Worm (Caenorhabditis elegans) whole organism, L1 larva: ENCODE measurements around the gene fipr-20.

ENCODE experiments used
- C34B4.2 ChIP-seq: sonication (generic microtip); optimal IDR thresholded peaks from 2 replicates; lab custom pipeline; 2017; ENCODE audit warnings: mild to moderate bottlenecking, missing genetic modification characterization, missing compliant biosample characterization
- Y116A8C.19 ChIP-seq: sonication (generic microtip); optimal IDR thresholded peaks from 2 replicates; lab custom pipeline; 2016; ENCODE audit warnings: missing compliant biosample characterization, missing genetic modification characterization, borderline replicate concordance
- aha-1 ChIP-seq: fragments of 150-350 bp; optimal IDR thresholded peaks from 2 replicates; lab custom pipeline; 2014; ENCODE audit warnings: missing biosample characterization, missing genetic modification characterization
- aly-2 ChIP-seq: fragments of 150-350 bp; optimal IDR thresholded peaks from 2 replicates; lab custom pipeline; 2014; ENCODE audit warnings: missing biosample characterization, missing genetic modification characterization
- blmp-1 ChIP-seq: fragments of 150-350 bp; optimal IDR thresholded peaks from 2 replicates; lab custom pipeline; 2014; ENCODE audit warnings: missing biosample characterization, missing genetic modification characterization
- ceh-8 ChIP-seq: fragments of 200-800 bp; sonication (Bioruptor generic); optimal IDR thresholded peaks from 2 replicates; lab custom pipeline; 2018; ENCODE audit warnings: mild to moderate bottlenecking, missing genetic modification characterization, moderate library complexity, missing compliant biosample characterization
- ces-1 ChIP-seq: fragments of 150-350 bp; optimal IDR thresholded peaks from 2 replicates; lab custom pipeline; 2014; ENCODE audit warnings: missing biosample characterization, missing genetic modification reagents, missing genetic modification characterization
- dsc-1 ChIP-seq: sonication (generic microtip); optimal IDR thresholded peaks from 2 replicates; lab custom pipeline; 2016; ENCODE audit warnings: mild to moderate bottlenecking, missing genetic modification characterization, missing compliant biosample characterization
- efl-3 ChIP-seq: fragments of 200-800 bp; sonication (Bioruptor generic); optimal IDR thresholded peaks from 2 replicates; lab custom pipeline; 2018; ENCODE audit warnings: mild to moderate bottlenecking, missing genetic modification characterization, missing compliant biosample characterization
- egl-13 ChIP-seq: sonication (generic microtip); optimal IDR thresholded peaks from 2 replicates; lab custom pipeline; 2016; ENCODE audit warnings: missing genotype, missing genetic modification reagents, missing genetic modification characterization, missing compliant biosample characterization
- egl-27 ChIP-seq, 2 experiments: fragments of 150-350 bp in 1 of 2; sonication (generic microtip); optimal IDR thresholded peaks; 3 replicates each; lab custom pipeline; 2017 to 2018; ENCODE audit warnings: missing biosample characterization in 2 of 2, missing genetic modification characterization in 2 of 2, missing genetic modification reagents in 2 of 2
- ets-5 ChIP-seq: fragments of 200-800 bp; sonication (Bioruptor generic); IDR thresholded peaks from 2 replicates; pipeline ENCODE4 v1.3.6; 2022; ENCODE audit warnings: missing genetic modification characterization, missing compliant biosample characterization
- grh-1 ChIP-seq: fragments of 200-800 bp; sonication (Bioruptor generic); IDR thresholded peaks from 2 replicates; pipeline ENCODE4 v1.3.6; 2022; ENCODE audit warnings: missing genetic modification reagents, missing genetic modification characterization, missing compliant biosample characterization
- hlh-17 ChIP-seq: fragments of 200-800 bp; sonication (Bioruptor generic); optimal IDR thresholded peaks from 2 replicates; lab custom pipeline; 2018; ENCODE audit warnings: missing genetic modification characterization, mild to moderate bottlenecking, missing compliant biosample characterization, moderate library complexity, borderline replicate concordance
- hlh-4 ChIP-seq: sonication (generic microtip); optimal IDR thresholded peaks from 2 replicates; lab custom pipeline; 2016; ENCODE audit warnings: mild to moderate bottlenecking, missing genetic modification characterization, missing compliant biosample characterization
- jun-1 ChIP-seq: fragments of 150-350 bp; optimal IDR thresholded peaks from 2 replicates; lab custom pipeline; 2014; ENCODE audit warnings: missing biosample characterization, missing genetic modification reagents, missing genetic modification characterization
- lin-14 ChIP-seq: fragments of 200-800 bp; sonication (Bioruptor generic); optimal IDR thresholded peaks from 2 replicates; lab custom pipeline; 2018; ENCODE audit warnings: mild to moderate bottlenecking, missing genetic modification characterization, moderate library complexity, missing compliant biosample characterization
- lin-39 ChIP-seq: fragments of 150-350 bp; optimal IDR thresholded peaks from 2 replicates; lab custom pipeline; 2014; ENCODE audit warnings: missing biosample characterization, missing genetic modification reagents, missing genetic modification characterization
- lsy-2 ChIP-seq, 2 experiments: fragments of 150-350 bp; optimal IDR thresholded peaks; 2 replicates each; lab custom pipeline; 2014; ENCODE audit warnings: missing biosample characterization in 2 of 2, missing genetic modification characterization in 2 of 2
- mab-9 ChIP-seq: fragments of 200-800 bp; sonication (Bioruptor generic); IDR thresholded peaks from 2 replicates; pipeline ENCODE4 v1.3.6; 2022; ENCODE audit warnings: missing genetic modification reagents, missing genetic modification characterization, missing compliant biosample characterization
- mdl-1 ChIP-seq, 2 experiments: fragments of 150-350 bp; optimal IDR thresholded peaks; 2 replicates each; lab custom pipeline; 2014 to 2017; ENCODE audit warnings: missing biosample characterization in 2 of 2, missing genetic modification characterization in 2 of 2, inconsistent platforms in 1 of 2
- nhr-11 ChIP-seq: fragments of 150-350 bp; optimal IDR thresholded peaks from 2 replicates; lab custom pipeline; 2014; ENCODE audit warnings: missing biosample characterization, missing genetic modification characterization
- nhr-12 ChIP-seq: sonication (generic microtip); optimal IDR thresholded peaks from 2 replicates; lab custom pipeline; 2017; ENCODE audit warnings: missing biosample characterization, missing genetic modification characterization
- nhr-237 ChIP-seq: fragments of 150-350 bp; optimal IDR thresholded peaks from 2 replicates; lab custom pipeline; 2014; ENCODE audit warnings: missing biosample characterization, missing genetic modification characterization
- nhr-28 ChIP-seq: fragments of 150-350 bp; optimal IDR thresholded peaks from 2 replicates; lab custom pipeline; 2014; ENCODE audit warnings: missing biosample characterization, missing genetic modification characterization
- nhr-47 ChIP-seq: sonication (generic microtip); optimal IDR thresholded peaks from 2 replicates; lab custom pipeline; 2016; ENCODE audit warnings: mild to moderate bottlenecking, missing genetic modification characterization, moderate library complexity, missing compliant biosample characterization
- nhr-71 ChIP-seq: sonication (generic microtip); optimal IDR thresholded peaks from 2 replicates; lab custom pipeline; 2016; ENCODE audit warnings: mild to moderate bottlenecking, missing genetic modification characterization, moderate library complexity, missing compliant biosample characterization
- nhr-76 ChIP-seq: sonication (generic microtip); optimal IDR thresholded peaks from 2 replicates; lab custom pipeline; 2017; ENCODE audit warnings: missing biosample characterization, missing genetic modification characterization
- pax-3 ChIP-seq: fragments of 200-800 bp; sonication (Bioruptor generic); optimal IDR thresholded peaks from 2 replicates; lab custom pipeline; 2018; ENCODE audit warnings: mild to moderate bottlenecking, missing genetic modification characterization, moderate library complexity, missing compliant biosample characterization
- snu-23 ChIP-seq: sonication (generic microtip); optimal IDR thresholded peaks from 2 replicates; lab custom pipeline; 2016; ENCODE audit warnings: missing genetic modification characterization, missing compliant biosample characterization
- sup-37 ChIP-seq: fragments of 200-800 bp; sonication (Bioruptor generic); optimal IDR thresholded peaks from 2 replicates; lab custom pipeline; 2018; ENCODE audit warnings: mild to moderate bottlenecking, missing genetic modification characterization, missing compliant biosample characterization
- swsn-7 ChIP-seq: sonication (generic microtip); optimal IDR thresholded peaks from 2 replicates; lab custom pipeline; 2016; ENCODE audit warnings: missing genetic modification characterization, missing compliant biosample characterization
- tbx-2 ChIP-seq: sonication (generic microtip); optimal IDR thresholded peaks from 2 replicates; lab custom pipeline; 2016; ENCODE audit warnings: missing genetic modification characterization, missing compliant biosample characterization
- tlp-1 ChIP-seq: fragments of 150-350 bp; optimal IDR thresholded peaks from 2 replicates; lab custom pipeline; 2014; ENCODE audit warnings: missing biosample characterization, missing genetic modification characterization
- unc-130 ChIP-seq: fragments of 150-350 bp; optimal IDR thresholded peaks from 2 replicates; lab custom pipeline; 2017; ENCODE audit warnings: missing biosample characterization, missing genetic modification characterization, inconsistent platforms
- unc-30 ChIP-seq: sonication (generic microtip); optimal IDR thresholded peaks from 2 replicates; lab custom pipeline; 2017; ENCODE audit warnings: missing biosample characterization, missing genetic modification characterization
- unc-62 ChIP-seq: fragments of 150-350 bp; optimal IDR thresholded peaks from 2 replicates; lab custom pipeline; 2014; ENCODE audit warnings: missing biosample characterization, missing genetic modification reagents, missing genetic modification characterization
- unc-98 ChIP-seq: fragments of 200-800 bp; sonication (Bioruptor generic); IDR thresholded peaks from 2 replicates; pipeline ENCODE4 v1.3.6; 2022; ENCODE audit warnings: missing genetic modification characterization, missing compliant biosample characterization
- vab-15 ChIP-seq: sonication (generic microtip); optimal IDR thresholded peaks from 2 replicates; lab custom pipeline; 2017; ENCODE audit warnings: missing genotype, mild to moderate bottlenecking, missing genetic modification characterization, missing compliant biosample characterization
- xbp-1 ChIP-seq: sonication (generic microtip); optimal IDR thresholded peaks from 2 replicates; lab custom pipeline; 2016; ENCODE audit warnings: missing genetic modification characterization, missing compliant biosample characterization
- zag-1 ChIP-seq: fragments of 150-350 bp; optimal IDR thresholded peaks from 2 replicates; lab custom pipeline; 2014; ENCODE audit warnings: missing biosample characterization, missing genetic modification characterization
- zip-4 ChIP-seq: fragments of 200-800 bp; sonication (Bioruptor generic); optimal IDR thresholded peaks from 2 replicates; lab custom pipeline; 2018; ENCODE audit warnings: mild to moderate bottlenecking, missing genetic modification characterization, moderate library complexity, missing compliant biosample characterization
- ztf-11 ChIP-seq, 2 experiments: sonication (generic microtip); optimal IDR thresholded peaks; 2 replicates each; lab custom pipeline; 2016 to 2017; ENCODE audit warnings: missing genetic modification characterization in 2 of 2, missing biosample characterization in 1 of 2, missing compliant biosample characterization in 1 of 2
- ztf-4 ChIP-seq: fragments of 150-350 bp; optimal IDR thresholded peaks from 2 replicates; lab custom pipeline; 2014; ENCODE audit warnings: missing biosample characterization, missing genetic modification characterization

The fipr-20 gene

DNA sequence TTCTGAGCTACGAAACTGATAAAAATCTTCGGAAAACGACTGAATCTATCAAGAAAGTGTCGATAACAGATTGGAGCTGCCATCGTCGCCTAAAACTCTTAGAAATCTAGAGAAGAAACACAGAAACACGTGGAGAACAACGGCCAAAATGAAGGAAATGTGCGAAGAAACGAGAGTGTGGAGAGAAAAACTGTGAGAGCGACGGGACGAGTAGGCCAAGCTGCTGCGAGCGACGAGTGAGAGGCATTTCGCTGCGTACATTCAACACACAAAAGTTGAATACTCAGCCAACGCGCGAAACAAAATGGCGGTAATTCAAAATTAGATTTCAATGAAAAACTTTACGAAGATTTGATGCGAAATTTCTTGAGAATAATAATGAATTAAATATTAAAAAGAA lies 36.2 kb upstream of the fipr-20 start (continued):
- peak; percentile 82 for TF ChIP-seq jun-1
- TF ChIP-seq nhr-11 (tag; lab: Kevin White, UChicago), result peak; percentile 63
- TF ChIP-seq pax-3, result peak; percentile 77
- no peak for TF ChIP-seq tlp-1 (tag; lab: Kevin White, UChicago)
- TF ChIP-seq aha-1 (tag; lab: Kevin White, UChicago), result peak; percentile 45
- TF ChIP-seq aly-2 (tag; lab: Kevin White, UChicago), result peak; percentile 69
- no peak for TF ChIP-seq efl-3
- no peak for TF ChIP-seq egl-27 (tag; optimal IDR thresholded peaks at IDR 0.05; lab: Kevin White, UChicago)
- TF ChIP-seq mab-9 (GFP tag; lab: Robert Waterston, UW), result peak; percentile 63; the same call in 1 of the 2 replicates
- no peak for TF ChIP-seq C34B4.2 (tag; lab: Kevin White, UChicago)
- TF ChIP-seq nhr-71, result peak; percentile 94
- peak; percentile 21 for TF ChIP-seq vab-15 (tag; lab: Kevin White, UChicago)
- TF ChIP-seq grh-1 (GFP tag; lab: Robert Waterston, UW), result peak; percentile 47; the same call in 1 of the 2 replicates
- no peak for TF ChIP-seq nhr-76 (tag; lab: Kevin White, UChicago)
- no peak for TF ChIP-seq hlh-4
- TF ChIP-seq unc-30 (tag; lab: Kevin White, UChicago), result no peak
- TF ChIP-seq unc-98 (GFP tag; lab: Robert Waterston, UW), result no peak
- TF ChIP-seq mdl-1 (tag; optimal IDR thresholded peaks at IDR 0.05; lab: Kevin White, UChicago), result peak in 1 of 2 experiments; percentile 93
- no peak for TF ChIP-seq ets-5 (GFP tag; lab: Robert Waterston, UW)
- TF ChIP-seq zag-1 (tag; lab: Kevin White, UChicago), result no peak
- peak; percentile 77 for TF ChIP-seq dsc-1 (tag; lab: Kevin White, UChicago)
- TF ChIP-seq snu-23, result peak; percentile 91
- peak; percentile 62 for TF ChIP-seq sup-37
- no peak for TF ChIP-seq ztf-11 (tag; optimal IDR thresholded peaks at IDR 0.05; lab: Kevin White, UChicago)
- peak; percentile 13 for TF ChIP-seq zip-4 (GFP tag; lab: Kevin White, UChicago)
- TF ChIP-seq nhr-237 (tag; lab: Kevin White, UChicago), result peak; percentile 48
- peak; percentile 89 to 90 for TF ChIP-seq lsy-2 (tag; optimal IDR thresholded peaks at IDR 0.05; lab: Kevin White, UChicago)
- TF ChIP-seq nhr-47 (tag; lab: Kevin White, UChicago), result peak; percentile 86
- TF ChIP-seq Y116A8C.19 (tag; lab: Kevin White, UChicago), result no peak
- TF ChIP-seq ztf-4, result peak; percentile 62
- TF ChIP-seq nhr-28 (tag; lab: Kevin White, UChicago), result no peak
- TF ChIP-seq unc-62 (GFP tag; lab: Kevin White, UChicago), result no peak
- peak; percentile 73 for TF ChIP-seq lin-39 (tag; lab: Kevin White, UChicago)
- TF ChIP-seq blmp-1 (tag; lab: Kevin White, UChicago), result peak; percentile 69
- TF ChIP-seq xbp-1 (tag; lab: Kevin White, UChicago), result peak; percentile 83
- TF ChIP-seq unc-130 (tag; lab: Kevin White, UChicago), result peak; percentile 59
- TF ChIP-seq nhr-12 (tag; lab: Kevin White, UChicago), result no peak
- TF ChIP-seq swsn-7, result peak; percentile 84

ce11 chrIII:7497782-7498266 lies 35.6 kb upstream of the fipr-20 start, which contains the start of gene cgh-1:
TSS of gene cgh-1 (minus strand) at chrIII:7497832.
- TF ChIP-seq ceh-8 (GFP tag; lab: Kevin White, UChicago) (no peak), blmp-1 (tag; lab: Kevin White, UChicago) (peak; percentile 3)

DNA sequence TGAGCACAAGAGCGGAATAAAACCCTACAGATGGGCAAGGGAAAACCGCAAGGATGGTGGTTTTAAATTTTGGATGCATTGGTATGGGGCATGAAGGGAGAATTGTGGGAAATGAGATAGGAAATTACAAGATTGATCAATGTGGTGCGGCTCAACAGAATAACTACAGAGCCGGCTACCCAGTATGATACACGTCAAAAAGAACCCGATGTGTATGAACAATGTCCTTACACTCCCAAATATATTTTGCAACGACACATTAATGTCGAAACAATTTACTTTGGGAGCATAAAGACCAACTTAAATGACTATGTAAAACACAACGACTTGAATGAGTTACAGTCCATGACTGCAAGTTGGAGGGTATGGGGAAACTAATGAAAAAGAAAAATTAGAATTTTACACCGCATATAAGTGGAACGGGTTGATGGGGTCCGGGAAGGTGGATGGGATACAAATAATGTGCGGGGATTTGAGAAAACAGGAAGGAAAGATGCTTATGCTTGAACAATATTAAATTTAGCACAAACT lies 33.5 kb upstream of the fipr-20 start:
- TF ChIP-seq mab-9 (GFP tag; lab: Robert Waterston, UW), result no peak
- no peak for TF ChIP-seq tbx-2 (tag; lab: Kevin White, UChicago)
- no peak for TF ChIP-seq ces-1
- TF ChIP-seq nhr-11 (tag; lab: Kevin White, UChicago), result no peak
- TF ChIP-seq egl-13, result no peak
- TF ChIP-seq efl-3, result no peak
- no peak for TF ChIP-seq Y116A8C.19 (tag; lab: Kevin White, UChicago)
- no peak for TF ChIP-seq aly-2 (tag; lab: Kevin White, UChicago)
- TF ChIP-seq lin-14, result no peak
- TF ChIP-seq aha-1 (tag; lab: Kevin White, UChicago), result no peak
- no peak for TF ChIP-seq sup-37
- TF ChIP-seq hlh-17 (GFP tag; lab: Kevin White, UChicago), result no peak
- TF ChIP-seq pax-3, result no peak
- TF ChIP-seq blmp-1 (tag; lab: Kevin White, UChicago), result no peak
